Worm (Caenorhabditis elegans): ENCODE results near the gene B0024.3.

Gene B0024.3

ce11 chrV:10338305-10338992 is 51.1 kb downstream of the B0024.3 start, which contains the start of gene arx-2:
arx-2 (minus strand) TSS chrV:10338355.
- TF ChIP-seq ets-4 (tag; optimal IDR thresholded peaks at IDR 0.05) (no peak), ceh-2 (tag; optimal IDR thresholded peaks at IDR 0.05) (no peak), ahr-1 (tag; optimal IDR thresholded peaks at IDR 0.05) (no peak), ceh-19 (GFP tag; optimal IDR thresholded peaks at IDR 0.05) (no peak), pax-1 (tag; optimal IDR thresholded peaks at IDR 0.05) (no peak), unc-86 (tag; optimal IDR thresholded peaks at IDR 0.05) (no peak), hlh-15 (tag; optimal IDR thresholded peaks at IDR 0.05) (no peak), ceh-9 (tag; optimal IDR thresholded peaks at IDR 0.05) (no peak), rnt-1 (tag; optimal IDR thresholded peaks at IDR 0.05) (no peak), ceh-14 (tag; optimal IDR thresholded peaks at IDR 0.05) (no peak), hlh-6 (tag; optimal IDR thresholded peaks at IDR 0.05) (no peak), ceh-31 (tag; optimal IDR thresholded peaks at IDR 0.05) (no peak), C38D4.7 (GFP tag; optimal IDR thresholded peaks at IDR 0.05) (no peak), mec-3 (tag; optimal IDR thresholded peaks at IDR 0.05; ENCODE audit: borderline replicate concordance) (no peak), hlh-8 (tag; optimal IDR thresholded peaks at IDR 0.05) (no peak), sox-2 (GFP tag; IDR thresholded peaks at IDR 0.05) (no peak), fax-1 (tag; optimal IDR thresholded peaks at IDR 0.05) (no peak), ceh-6 (GFP tag; optimal IDR thresholded peaks at IDR 0.05) (no peak), pha-4 (tag; optimal IDR thresholded peaks at IDR 0.05) (no peak)

All from whole organism, late embryonic.